Fruit fly (Drosophila melanogaster) whole organism, embryonic: ENCODE results near the gene Drsl1.
A peak's percentile ranks its signal among the peaks of the same experiment; 100 is the strongest.

Experiments used
- Antp ChIP-seq: fragments of 200-800 bp; sonication (Bioruptor generic); optimal IDR thresholded peaks from 3 replicates; lab custom pipeline; 2016; ENCODE audit warnings: missing biosample characterization, missing genetic modification characterization
- Atf3 ChIP-seq: fragments of 200-800 bp; sonication (Bioruptor generic); optimal IDR thresholded peaks from 3 replicates; lab custom pipeline; 2016; ENCODE audit warnings: missing biosample characterization, missing genetic modification characterization
- CG10147 ChIP-seq: fragments of 200-800 bp; sonication (Bioruptor generic); optimal IDR thresholded peaks from 2 replicates; lab custom pipeline; 2019; ENCODE audit warnings: missing biosample characterization, mild to moderate bottlenecking, missing genetic modification characterization, moderate library complexity
- CG10321 ChIP-seq: fragments of 200-800 bp; sonication (Bioruptor generic); IDR thresholded peaks from 2 replicates; pipeline ENCODE4 v1.3.6; 2022; ENCODE audit warnings: missing biosample characterization, missing genetic modification characterization
- CG10543 ChIP-seq: fragments of 200-800 bp; sonication (Bioruptor generic); optimal IDR thresholded peaks from 3 replicates; lab custom pipeline; 2017; ENCODE audit warnings: missing biosample characterization, mild to moderate bottlenecking, missing genetic modification characterization, moderate library complexity
- CG11093 ChIP-seq: fragments of 200-800 bp; sonication (Bioruptor generic); IDR thresholded peaks from 3 replicates; pipeline ENCODE4 v1.3.6; 2022; ENCODE audit warnings: missing biosample characterization, missing genetic modification characterization
- CG11504 ChIP-seq: fragments of 200-800 bp; sonication (Bioruptor generic); optimal IDR thresholded peaks from 3 replicates; lab custom pipeline; 2019; ENCODE audit warnings: missing biosample characterization, mild to moderate bottlenecking, missing genetic modification characterization, moderate library complexity
- CG11723 ChIP-seq: fragments of 200-800 bp; sonication (Bioruptor generic); optimal IDR thresholded peaks from 2 replicates; lab custom pipeline; 2017; ENCODE audit warnings: missing biosample characterization, mild to moderate bottlenecking, missing genetic modification characterization
- CG12104 ChIP-seq: fragments of 200-800 bp; sonication (Bioruptor generic); optimal IDR thresholded peaks from 3 replicates; lab custom pipeline; 2016; ENCODE audit warnings: missing biosample characterization, missing genetic modification characterization
- CG15011 ChIP-seq: fragments of 200-800 bp; sonication (Bioruptor generic); optimal IDR thresholded peaks from 3 replicates; lab custom pipeline; 2018; ENCODE audit warnings: missing biosample characterization, mild to moderate bottlenecking, missing genetic modification characterization
- CG1529 ChIP-seq: fragments of 200-800 bp; sonication (Bioruptor generic); optimal IDR thresholded peaks from 3 replicates; lab custom pipeline; 2018; ENCODE audit warnings: missing biosample characterization, missing genetic modification characterization
- CG1647 ChIP-seq: fragments of 200-800 bp; sonication (Bioruptor generic); optimal IDR thresholded peaks from 3 replicates; lab custom pipeline; 2016; ENCODE audit warnings: missing biosample characterization, missing genetic modification characterization
- CG16813 ChIP-seq: fragments of 200-800 bp; sonication (Bioruptor generic); IDR thresholded peaks from 3 replicates; pipeline ENCODE4 v1.3.6; 2022; ENCODE audit warnings: missing biosample characterization, missing genetic modification characterization; ENCODE audit not compliant: partially characterized antibody
- CG18262 ChIP-seq: fragments of 200-800 bp; optimal IDR thresholded peaks from 3 replicates; lab custom pipeline; 2019; ENCODE audit warnings: missing biosample characterization, mild to moderate bottlenecking, missing genetic modification characterization, moderate library complexity
- CG18476 ChIP-seq: fragments of 200-800 bp; sonication (Bioruptor generic); optimal IDR thresholded peaks from 2 replicates; lab custom pipeline; 2016; ENCODE audit warnings: missing biosample characterization, mild to moderate bottlenecking, missing genetic modification characterization
- CG30020 ChIP-seq: fragments of 200-800 bp; optimal IDR thresholded peaks from 2 replicates; lab custom pipeline; 2019; ENCODE audit warnings: missing biosample characterization, mild to moderate bottlenecking, missing genetic modification characterization, moderate library complexity
- CG30403 ChIP-seq: fragments of 200-800 bp; sonication (Bioruptor generic); optimal IDR thresholded peaks from 3 replicates; lab custom pipeline; 2016; ENCODE audit warnings: missing biosample characterization, missing genetic modification characterization
- CG30431 ChIP-seq: fragments of 200-800 bp; sonication (Bioruptor generic); optimal IDR thresholded peaks from 2 replicates; lab custom pipeline; 2017; ENCODE audit warnings: missing biosample characterization, missing genetic modification characterization
- CG31224 ChIP-seq: fragments of 200-800 bp; sonication (Bioruptor generic); IDR thresholded peaks from 2 replicates; pipeline ENCODE4 v1.3.6; 2022; ENCODE audit warnings: missing biosample characterization, missing genetic modification characterization
- CG31441 ChIP-seq: fragments of 200-800 bp; sonication (Bioruptor generic); IDR thresholded peaks from 2 replicates; pipeline ENCODE4 v1.3.6; 2022; ENCODE audit warnings: missing biosample characterization, missing genetic modification characterization
- CG3163 ChIP-seq: fragments of 200-800 bp; sonication (Bioruptor generic); optimal IDR thresholded peaks from 3 replicates; lab custom pipeline; 2016; ENCODE audit warnings: missing biosample characterization, missing genetic modification characterization
- CG33213 ChIP-seq: fragments of 200-800 bp; sonication (Bioruptor generic); optimal IDR thresholded peaks from 3 replicates; lab custom pipeline; 2016; ENCODE audit warnings: missing biosample characterization, missing genetic modification characterization
- CG3407 ChIP-seq: fragments of 200-800 bp; sonication (Bioruptor generic); optimal IDR thresholded peaks from 2 replicates; lab custom pipeline; 2018; ENCODE audit warnings: missing biosample characterization, mild to moderate bottlenecking, missing genetic modification characterization
- CG3838 ChIP-seq: fragments of 200-800 bp; sonication (Bioruptor generic); optimal IDR thresholded peaks from 3 replicates; lab custom pipeline; 2016; ENCODE audit warnings: missing biosample characterization, missing genetic modification characterization
- CG4617 ChIP-seq: fragments of 200-800 bp; sonication (Bioruptor generic); optimal IDR thresholded peaks from 3 replicates; lab custom pipeline; 2016; ENCODE audit warnings: missing biosample characterization, missing genetic modification characterization, borderline replicate concordance
- CG4820 ChIP-seq: fragments of 200-800 bp; sonication (Bioruptor generic); optimal IDR thresholded peaks from 3 replicates; lab custom pipeline; 2016; ENCODE audit warnings: missing biosample characterization, missing genetic modification characterization
- CG8359 ChIP-seq: fragments of 200-800 bp; sonication (Bioruptor generic); optimal IDR thresholded peaks from 2 replicates; lab custom pipeline; 2017; ENCODE audit warnings: missing biosample characterization, mild to moderate bottlenecking, missing genetic modification characterization, borderline replicate concordance
- D19A ChIP-seq: fragments of 200-800 bp; optimal IDR thresholded peaks from 3 replicates; lab custom pipeline; 2019; ENCODE audit warnings: missing biosample characterization, mild to moderate bottlenecking, missing genetic modification characterization, moderate library complexity
- Doc2 ChIP-seq: fragments of 200-800 bp; sonication (Bioruptor generic); IDR thresholded peaks from 2 replicates; pipeline ENCODE4 v1.3.6; 2022; ENCODE audit warnings: missing biosample characterization, missing genetic modification characterization
- Drgx ChIP-seq: fragments of 200-800 bp; sonication (Bioruptor generic); IDR thresholded peaks from 2 replicates; pipeline ENCODE4 v1.3.6; 2022; ENCODE audit warnings: missing biosample characterization, missing genetic modification characterization
- Gsc ChIP-seq: fragments of 200-800 bp; sonication (Bioruptor generic); IDR thresholded peaks from 2 replicates; pipeline ENCODE4 v1.3.6; 2022; ENCODE audit warnings: missing biosample characterization, missing genetic modification characterization
- HHEX ChIP-seq: fragments of 200-800 bp; sonication (Bioruptor generic); optimal IDR thresholded peaks from 3 replicates; lab custom pipeline; 2017; ENCODE audit warnings: missing biosample characterization, mild to moderate bottlenecking, missing genetic modification characterization, missing genetic modification reagents
- HmgD ChIP-seq: fragments of 200-800 bp; sonication (Bioruptor generic); optimal IDR thresholded peaks from 3 replicates; lab custom pipeline; 2016; ENCODE audit warnings: missing biosample characterization, missing genetic modification characterization
- Nf-YB ChIP-seq: fragments of 200-800 bp; sonication (Bioruptor generic); optimal IDR thresholded peaks from 3 replicates; lab custom pipeline; 2019; ENCODE audit warnings: missing biosample characterization, mild to moderate bottlenecking, missing genetic modification characterization, moderate library complexity
- Oli ChIP-seq: fragments of 200-800 bp; sonication (Bioruptor generic); optimal IDR thresholded peaks from 2 replicates; lab custom pipeline; 2018; ENCODE audit warnings: missing biosample characterization, mild to moderate bottlenecking, missing genetic modification characterization, moderate library complexity
- bowl ChIP-seq: fragments of 200-800 bp; sonication (Bioruptor generic); IDR thresholded peaks from 2 replicates; pipeline ENCODE4 v1.3.6; 2022; ENCODE audit warnings: missing biosample characterization, missing genetic modification characterization
- bsh ChIP-seq, 2 experiments: fragments of 200-800 bp; sonication (Bioruptor generic); optimal IDR thresholded peaks; 2 replicates each; lab custom pipeline; 2017 to 2018; ENCODE audit warnings: mild to moderate bottlenecking in 2 of 2, missing biosample characterization in 2 of 2, missing genetic modification characterization in 2 of 2, moderate library complexity in 1 of 2
- chinmo ChIP-seq: fragments of 200-800 bp; sonication (Bioruptor generic); IDR thresholded peaks from 4 replicates; pipeline ENCODE4 v1.3.6; 2022; ENCODE audit warnings: missing biosample characterization, missing genetic modification characterization; ENCODE audit not compliant: partially characterized antibody
- cwo ChIP-seq: fragments of 200-800 bp; sonication (Bioruptor generic); optimal IDR thresholded peaks from 3 replicates; lab custom pipeline; 2017; ENCODE audit warnings: missing biosample characterization, missing genetic modification characterization, mild to moderate bottlenecking, moderate library complexity, missing genetic modification reagents
- dimm ChIP-seq: fragments of 200-800 bp; sonication (Bioruptor generic); IDR thresholded peaks from 2 replicates; pipeline ENCODE4 v1.3.6; 2022; ENCODE audit warnings: missing biosample characterization, missing genetic modification characterization
- gce ChIP-seq: fragments of 200-800 bp; sonication (Bioruptor generic); IDR thresholded peaks from 3 replicates; pipeline ENCODE4 v1.3.6; 2022; ENCODE audit warnings: missing biosample characterization, missing genetic modification characterization
- mld ChIP-seq: fragments of 200-800 bp; sonication (Bioruptor generic); IDR thresholded peaks from 3 replicates; pipeline ENCODE4 v1.3.6; 2022; ENCODE audit warnings: missing biosample characterization, missing genetic modification characterization; ENCODE audit not compliant: partially characterized antibody
- nau ChIP-seq: fragments of 200-800 bp; sonication (Bioruptor generic); optimal IDR thresholded peaks from 3 replicates; lab custom pipeline; 2017; ENCODE audit warnings: missing biosample characterization, mild to moderate bottlenecking, missing genetic modification characterization, missing genetic modification reagents
- nom ChIP-seq: fragments of 200-800 bp; sonication (Bioruptor generic); optimal IDR thresholded peaks from 2 replicates; lab custom pipeline; 2017; ENCODE audit warnings: missing biosample characterization, missing genetic modification characterization, mild to moderate bottlenecking, moderate library complexity, missing genetic modification reagents
- p53 ChIP-seq: fragments of 200-800 bp; sonication (Bioruptor generic); optimal IDR thresholded peaks from 2 replicates; lab custom pipeline; 2016; ENCODE audit warnings: missing biosample characterization, missing genetic modification characterization
- peb ChIP-seq: fragments of 200-800 bp; sonication (Bioruptor generic); IDR thresholded peaks from 2 replicates; pipeline ENCODE4 v1.3.6; 2022; ENCODE audit warnings: missing biosample characterization, missing genetic modification characterization
- pzg ChIP-seq: fragments of 200-800 bp; sonication (Bioruptor generic); optimal IDR thresholded peaks from 3 replicates; lab custom pipeline; 2018; ENCODE audit warnings: missing biosample characterization, mild to moderate bottlenecking, missing genetic modification characterization, moderate library complexity
- sens ChIP-seq: fragments of 200-800 bp; sonication (Bioruptor generic); peaks from one replicate; lab custom pipeline; 2016; ENCODE audit warnings: missing biosample characterization, missing genetic modification characterization
- unc-4 ChIP-seq: fragments of 200-800 bp; sonication (Bioruptor generic); IDR thresholded peaks from 2 replicates; pipeline ENCODE4 v1.3.6; 2022; ENCODE audit warnings: missing biosample characterization, missing genetic modification characterization; ENCODE audit not compliant: partially characterized antibody
- unpg ChIP-seq: fragments of 200-800 bp; sonication (Bioruptor generic); optimal IDR thresholded peaks from 3 replicates; lab custom pipeline; 2018; ENCODE audit warnings: missing biosample characterization, mild to moderate bottlenecking, missing genetic modification characterization, moderate library complexity
- vvl ChIP-seq: fragments of 200-800 bp; sonication (Bioruptor generic); IDR thresholded peaks from 2 replicates; pipeline ENCODE4 v1.3.6; 2022; ENCODE audit warnings: missing biosample characterization, missing genetic modification characterization

Drsl1 gene

dm6 chr3L:3377965-3378292 is 42.3 kb upstream of the Drsl1 start, which contains the start of gene Ids (continued):
- TF ChIP-seq peb (GFP tag; lab: Robert Waterston, UW) (peak; percentile 35; the same call in 1 of the 2 replicates), CG30403 (GFP tag; lab: Kevin White, UChicago) (peak; percentile 60), CG33213 (GFP tag; lab: Kevin White, UChicago) (peak; percentile 10), CG12104 (GFP tag; lab: Kevin White, UChicago) (peak; percentile 32), CG11093 (GFP tag; lab: Robert Waterston, UW) (peak; percentile 63), bowl (GFP tag; lab: Robert Waterston, UW) (no peak), unc-4 (no peak), CG8359 (GFP tag; lab: Kevin White, UChicago) (no peak), Drgx (GFP tag; lab: Robert Waterston, UW) (peak; percentile 72), mld (no peak), gce (peak; percentile 61; the same call in 1 of the 3 replicates), unpg (GFP tag; lab: Kevin White, UChicago) (peak; percentile 74), CG30020 (tag; lab: Kevin White, UChicago) (no peak), CG10543 (no peak), CG10321 (GFP tag; lab: Robert Waterston, UW) (no peak; the same call in 1 of the 2 replicates), CG3163 (GFP tag; lab: Kevin White, UChicago) (no peak), D19A (peak; percentile 68), CG3407 (GFP tag; lab: Kevin White, UChicago) (peak; percentile 58), nom (peak; percentile 70), bsh (GFP tag; optimal IDR thresholded peaks at IDR 0.05; lab: Kevin White, UChicago) (peak; percentile 7 to 77), Oli (peak; percentile 75), CG1529 (peak; percentile 21), sens (peak; percentile 79), CG31224 (GFP tag; lab: Robert Waterston, UW) (no peak), Nf-YB (GFP tag; lab: Kevin White, UChicago) (peak; percentile 25), CG3838 (GFP tag; lab: Kevin White, UChicago) (no peak), CG4820 (peak; percentile 15), CG31441 (GFP tag; lab: Robert Waterston, UW) (peak; percentile 81), Antp (no peak), CG15011 (no peak), CG4617 (GFP tag; lab: Kevin White, UChicago) (no peak), CG18476 (peak; percentile 28), nau (GFP tag; lab: Kevin White, UChicago) (no peak), vvl (peak; percentile 86), HmgD (GFP tag; lab: Kevin White, UChicago) (no peak), HHEX (no peak), CG11504 (peak; percentile 80), pzg (no peak), cwo (GFP tag; lab: Kevin White, UChicago) (peak; percentile 56), p53 (GFP tag; lab: Kevin White, UChicago) (no peak), Doc2 (GFP tag; lab: Robert Waterston, UW) (no peak), Atf3 (GFP tag; lab: Kevin White, UChicago) (no peak), CG18262 (peak; percentile 67), CG10147 (GFP tag; lab: Kevin White, UChicago) (peak; percentile 28), CG1647 (GFP tag; lab: Kevin White, UChicago) (peak; percentile 10), chinmo (GFP tag; lab: Robert Waterston, UW) (no peak), Gsc (no peak), dimm (no peak), CG30431 (peak; percentile 44), CG16813 (GFP tag; lab: Robert Waterston, UW) (no peak), CG11723 (peak; percentile 30)
